Worm (Caenorhabditis elegans) whole organism, L4/young adult: ENCODE results near the gene srx-50.

Experiments
- W03F9.2 ChIP-seq: fragments of 150-350 bp; optimal IDR thresholded peaks from 2 replicates; lab custom pipeline; 2014; ENCODE audit warnings: missing biosample characterization, missing genetic modification characterization
- dao-5 ChIP-seq: sonication (generic microtip); optimal IDR thresholded peaks from 2 replicates; lab custom pipeline; 2016; ENCODE audit warnings: missing genotype, missing genetic modification characterization, moderate library complexity, missing compliant biosample characterization
- him-1 ChIP-seq: sonication (generic microtip); optimal IDR thresholded peaks from 2 replicates; lab custom pipeline; 2016; ENCODE audit warnings: missing genotype, missing genetic modification reagents, missing genetic modification characterization, missing compliant biosample characterization

The srx-50 gene

ce11 chrIV:7049672-7050206, 8.0 kb upstream of the srx-50 start, which contains the start of gene nhr-105:
Gene nhr-105 (plus strand): TSS chrIV:7050156.
- TF ChIP-seq dao-5 (tag; lab: Kevin White, UChicago) (no peak), W03F9.2 (tag; lab: Kevin White, UChicago) (no peak), him-1 (tag; lab: Kevin White, UChicago) (no peak)

ce11 chrIV:7051515-7051914, 6.3 kb upstream of the srx-50 start:
- TF ChIP-seq W03F9.2 (tag; lab: Kevin White, UChicago) (no peak), him-1 (tag; lab: Kevin White, UChicago) (no peak), dao-5 (tag; lab: Kevin White, UChicago) (no peak)

ce11 chrIV:7052135-7052534, 5.6 kb upstream of the srx-50 start:
- TF ChIP-seq dao-5 (tag; lab: Kevin White, UChicago) (no peak), W03F9.2 (tag; lab: Kevin White, UChicago) (no peak), him-1 (tag; lab: Kevin White, UChicago) (no peak)

ce11 chrIV:7062697-7063096, 4.9 kb downstream of the srx-50 start:
- no peak for TF ChIP-seq dao-5 (tag; lab: Kevin White, UChicago)
- TF ChIP-seq W03F9.2 (tag; lab: Kevin White, UChicago), result no peak
- no peak for TF ChIP-seq him-1 (tag; lab: Kevin White, UChicago)

- TF ChIP-seq W03F9.2 (tag; lab: Kevin White, UChicago) (no peak), dao-5 (tag; lab: Kevin White, UChicago) (no peak), him-1 (tag; lab: Kevin White, UChicago) (no peak)
Observed at ce11 chrIV:7065022-7065421, 7.2 kb downstream of the srx-50 start, which contains the start of gene Y43B11AL.1. Gene Y43B11AL.1 (plus strand): TSS chrIV:7065322.

- TF ChIP-seq W03F9.2 (tag; lab: Kevin White, UChicago) (no peak), dao-5 (tag; lab: Kevin White, UChicago) (no peak)
Observed at ce11 chrIV:7067446-7067845, 9.7 kb downstream of the srx-50 start.

- TF ChIP-seq him-1 (tag; lab: Kevin White, UChicago), result no peak
- no peak for TF ChIP-seq dao-5 (tag; lab: Kevin White, UChicago)
- no peak for TF ChIP-seq W03F9.2 (tag; lab: Kevin White, UChicago)
Observed at ce11 chrIV:7072110-7072509, 14.3 kb downstream of the srx-50 start, which contains the start of gene srg-48. Gene srg-48 (plus strand): TSS chrIV:7072410.

ce11 chrIV:7075063-7075462, 17.3 kb downstream of the srx-50 start, which contains the start of gene srg-50:
Gene srg-50 (minus strand): TSS chrIV:7075163.
- TF ChIP-seq W03F9.2 (tag; lab: Kevin White, UChicago), result no peak
- TF ChIP-seq dao-5 (tag; lab: Kevin White, UChicago), result no peak
- no peak for TF ChIP-seq him-1 (tag; lab: Kevin White, UChicago)

ce11 chrIV:7081214-7081613, 23.4 kb downstream of the srx-50 start, which contains the start of gene Y43B11AR.1:
Gene Y43B11AR.1 (plus strand): TSS chrIV:7081514.
- no peak for TF ChIP-seq him-1 (tag; lab: Kevin White, UChicago)
- no peak for TF ChIP-seq W03F9.2 (tag; lab: Kevin White, UChicago)
- no peak for TF ChIP-seq dao-5 (tag; lab: Kevin White, UChicago)

ce11 chrIV:7083382-7083784, 25.6 kb downstream of the srx-50 start, which contains the start of gene Y43B11AR.3:
Gene Y43B11AR.3 (minus strand): TSS chrIV:7083716.
- TF ChIP-seq dao-5 (tag; lab: Kevin White, UChicago), result peak; percentile 62
- no peak for TF ChIP-seq him-1 (tag; lab: Kevin White, UChicago)
- TF ChIP-seq W03F9.2 (tag; lab: Kevin White, UChicago), result peak; percentile 3

- TF ChIP-seq W03F9.2 (tag; lab: Kevin White, UChicago), result no peak
- TF ChIP-seq him-1 (tag; lab: Kevin White, UChicago), result no peak
- no peak for TF ChIP-seq dao-5 (tag; lab: Kevin White, UChicago)
Observed at ce11 chrIV:7083976-7084375, 26.2 kb downstream of the srx-50 start.

- peak; percentile 97 for TF ChIP-seq W03F9.2 (tag; lab: Kevin White, UChicago)
- TF ChIP-seq dao-5 (tag; lab: Kevin White, UChicago), result no peak
- TF ChIP-seq him-1 (tag; lab: Kevin White, UChicago), result peak; percentile 56
Observed at ce11 chrIV:7084632-7085160, 26.9 kb downstream of the srx-50 start, which contains the start of gene rps-4. Gene rps-4 (minus strand): TSS chrIV:7084682.

- no peak for TF ChIP-seq W03F9.2 (tag; lab: Kevin White, UChicago)
- TF ChIP-seq him-1 (tag; lab: Kevin White, UChicago), result no peak
Observed at ce11 chrIV:7094216-7094758, 36.5 kb downstream of the srx-50 start, which contains the start of gene deb-1. Gene deb-1 (minus strand): TSS chrIV:7094266.
